Worm (Caenorhabditis elegans): Measurements from ENCODE around the gene C15H11.1.

C15H11.1 gene

ce11 chrV:14422317-14422716, 28.7 kb downstream of the C15H11.1 start, which contains the start of gene pas-1:
Gene pas-1, minus strand, starts transcription at chrV:14422618.
- no peak for TF ChIP-seq unc-3 (GFP tag; conservative IDR thresholded peaks at IDR 0.05)
- TF ChIP-seq unc-3 (tag; optimal IDR thresholded peaks at IDR 0.05) = no peak
- TF ChIP-seq gmeb-2 (tag; optimal IDR thresholded peaks at IDR 0.05) = no peak
- TF ChIP-seq nfya-1 (tag; optimal IDR thresholded peaks at IDR 0.05) = no peak
- no peak for TF ChIP-seq pqm-1 (tag; optimal IDR thresholded peaks at IDR 0.05)
- TF ChIP-seq ets-4 (tag; optimal IDR thresholded peaks at IDR 0.05) = no peak
- no peak for TF ChIP-seq nhr-11 (tag; optimal IDR thresholded peaks at IDR 0.05)
- TF ChIP-seq elt-4 (tag; optimal IDR thresholded peaks at IDR 0.05) = no peak
- no peak for TF ChIP-seq ceh-19 (GFP tag; optimal IDR thresholded peaks at IDR 0.05)
- TF ChIP-seq ceh-24 (tag; optimal IDR thresholded peaks at IDR 0.05) = no peak
- no peak for TF ChIP-seq unc-86 (tag; optimal IDR thresholded peaks at IDR 0.05)
- TF ChIP-seq fkh-6 (tag; optimal IDR thresholded peaks at IDR 0.05) = no peak
- TF ChIP-seq npax-4 (tag; optimal IDR thresholded peaks at IDR 0.05) = no peak
- TF ChIP-seq hlh-6 (tag; optimal IDR thresholded peaks at IDR 0.05) = no peak
- TF ChIP-seq ceh-14 (tag; optimal IDR thresholded peaks at IDR 0.05) = no peak
- no peak for TF ChIP-seq F13H6.1 (tag; optimal IDR thresholded peaks at IDR 0.05)

ce11 chrV:14423268-14423667, 29.7 kb downstream of the C15H11.1 start, which contains the start of gene rpoa-12:
Gene rpoa-12, minus strand, starts transcription at chrV:14423304.
- TF ChIP-seq sdc-2 (tag; optimal IDR thresholded peaks at IDR 0.05) (no peak), odd-2 (tag; optimal IDR thresholded peaks at IDR 0.05) (no peak), fkh-6 (tag; optimal IDR thresholded peaks at IDR 0.05) (no peak), syd-9 (tag; optimal IDR thresholded peaks at IDR 0.05) (no peak), ref-2 (tag; optimal IDR thresholded peaks at IDR 0.05) (peak; percentile 50), hlh-6 (tag; optimal IDR thresholded peaks at IDR 0.05) (no peak), ceh-34 (tag; optimal IDR thresholded peaks at IDR 0.05) (peak; percentile 49), pqm-1 (tag; optimal IDR thresholded peaks at IDR 0.05) (peak; percentile 21), tbx-7 (tag; optimal IDR thresholded peaks at IDR 0.05) (peak; percentile 69), hlh-13 (GFP tag; optimal IDR thresholded peaks at IDR 0.05) (no peak), rnt-1 (tag; optimal IDR thresholded peaks at IDR 0.05) (peak; percentile 19), ets-4 (tag; optimal IDR thresholded peaks at IDR 0.05) (peak; percentile 24), ztf-16 (tag; optimal IDR thresholded peaks at IDR 0.05) (no peak), zip-5 (tag; optimal IDR thresholded peaks at IDR 0.05) (peak; percentile 54), ceh-6 (GFP tag; optimal IDR thresholded peaks at IDR 0.05) (no peak), hlh-8 (tag; optimal IDR thresholded peaks at IDR 0.05) (peak; percentile 18), ceh-24 (tag; optimal IDR thresholded peaks at IDR 0.05) (no peak), lim-6 (tag; optimal IDR thresholded peaks at IDR 0.05) (no peak), K09A11.1 (tag; optimal IDR thresholded peaks at IDR 0.05; ENCODE audit: insufficient read depth) (no peak), pat-9 (tag; optimal IDR thresholded peaks at IDR 0.05) (no peak), unc-55 (GFP tag; optimal IDR thresholded peaks at IDR 0.05) (no peak), C08G9.2 (tag; optimal IDR thresholded peaks at IDR 0.05) (peak; percentile 66), nfya-1 (tag; optimal IDR thresholded peaks at IDR 0.05) (no peak), mec-3 (tag; optimal IDR thresholded peaks at IDR 0.05; ENCODE audit: borderline replicate concordance) (no peak), C38D4.7 (GFP tag; optimal IDR thresholded peaks at IDR 0.05) (no peak), ceh-9 (tag; optimal IDR thresholded peaks at IDR 0.05) (no peak), Y22D7AL.16 (tag; optimal IDR thresholded peaks at IDR 0.05) (no peak), sox-4 (tag; optimal IDR thresholded peaks at IDR 0.05) (no peak), K02D7.2 (tag; optimal IDR thresholded peaks at IDR 0.05) (no peak), npax-4 (tag; optimal IDR thresholded peaks at IDR 0.05) (no peak), pha-2 (tag; optimal IDR thresholded peaks at IDR 0.05) (no peak), ceh-31 (tag; optimal IDR thresholded peaks at IDR 0.05) (peak; percentile 86), unc-42 (tag; optimal IDR thresholded peaks at IDR 0.05) (peak; percentile 49), F13H6.1 (tag; optimal IDR thresholded peaks at IDR 0.05) (no peak), ama-1 (optimal IDR thresholded peaks at IDR 0.05) (no peak), dve-1 (tag; optimal IDR thresholded peaks at IDR 0.05) (no peak), pag-3 (tag; optimal IDR thresholded peaks at IDR 0.05; ENCODE audit: borderline replicate concordance) (no peak), ttx-3 (tag; optimal IDR thresholded peaks at IDR 0.05) (no peak), T23F11.4 (GFP tag; optimal IDR thresholded peaks at IDR 0.05) (no peak), che-1 (tag; optimal IDR thresholded peaks at IDR 0.05) (no peak), ahr-1 (tag; optimal IDR thresholded peaks at IDR 0.05) (no peak), hlh-30 (tag; optimal IDR thresholded peaks at IDR 0.05; ENCODE audit: insufficient read depth) (no peak), elt-2 (tag; optimal IDR thresholded peaks at IDR 0.05) (peak; percentile 56), elt-4 (tag; optimal IDR thresholded peaks at IDR 0.05) (no peak)
